Worm (Caenorhabditis elegans) whole organism, L3 larva: Measurements from ENCODE around the gene trim-21.

ENCODE experiments used
- aly-2 ChIP-seq: fragments of 150-350 bp; optimal IDR thresholded peaks from 2 replicates; lab custom pipeline; 2014; ENCODE audit warnings: missing biosample characterization, missing genetic modification characterization
- ama-1 ChIP-seq: fragments of 150-350 bp; optimal IDR thresholded peaks from 2 replicates; lab custom pipeline; 2018
- elt-3 ChIP-seq, 3 experiments: fragments of 150-350 bp in 1 of 3; sonication (generic microtip) in 2 of 3; optimal IDR thresholded peaks; 2 replicates in 2 of 3; 4 replicates in 1 of 3; lab custom pipeline; 2014 to 2017; ENCODE audit warnings: missing biosample characterization in 3 of 3, missing genetic modification characterization in 3 of 3
- fkh-2 ChIP-seq: fragments of 150-350 bp; optimal IDR thresholded peaks from 2 replicates; lab custom pipeline; 2014; ENCODE audit warnings: missing biosample characterization, missing genetic modification reagents, missing genetic modification characterization
- mml-1 ChIP-seq: fragments of 150-350 bp; sonication (generic microtip); optimal IDR thresholded peaks from 3 replicates; lab custom pipeline; 2014; ENCODE audit warnings: missing biosample characterization, missing genetic modification characterization
- nhr-237 ChIP-seq: fragments of 150-350 bp; optimal IDR thresholded peaks from 2 replicates; lab custom pipeline; 2014; ENCODE audit warnings: missing biosample characterization, missing genetic modification characterization
- skn-1 ChIP-seq: fragments of 150-350 bp; optimal IDR thresholded peaks from 2 replicates; lab custom pipeline; 2014; ENCODE audit warnings: missing biosample characterization, missing genetic modification characterization
- tbx-2 ChIP-seq: sonication (generic microtip); optimal IDR thresholded peaks from 2 replicates; lab custom pipeline; 2016; ENCODE audit warnings: mild to moderate bottlenecking, missing genetic modification characterization, missing compliant biosample characterization
- unc-62 ChIP-seq: fragments of 150-350 bp; sonication (generic microtip); optimal IDR thresholded peaks from 4 replicates; lab custom pipeline; 2014; ENCODE audit warnings: missing biosample characterization, missing genetic modification reagents, missing genetic modification characterization

DNA sequence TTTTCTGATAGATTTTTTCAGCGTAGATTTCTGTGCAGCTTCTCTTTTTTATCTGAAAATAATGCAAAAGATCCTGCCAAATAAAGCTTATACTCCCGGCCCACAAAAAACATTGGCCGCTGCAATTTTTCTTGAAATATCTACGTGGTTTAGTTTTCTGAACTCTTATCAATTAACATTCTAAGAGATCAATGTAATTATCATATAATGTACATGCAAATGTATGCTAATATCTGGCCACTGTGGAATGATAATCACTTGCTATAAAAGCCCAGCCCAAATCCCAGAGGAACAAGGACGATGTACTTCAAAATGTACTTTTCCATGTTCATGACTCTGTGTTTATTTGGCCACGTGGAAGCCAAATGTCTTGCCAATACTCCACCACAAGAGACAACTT lies 41.8 kb upstream of the trim-21 start, which contains the start of gene F43C11.2:
- TF ChIP-seq nhr-237 (tag; lab: Kevin White, UChicago) = no peak
- TF ChIP-seq fkh-2 (tag; lab: Kevin White, UChicago) = no peak
- no peak for TF ChIP-seq unc-62 (GFP tag; lab: Kevin White, UChicago)
- no peak for TF ChIP-seq elt-3 (tag; optimal IDR thresholded peaks at IDR 0.05; lab: Kevin White, UChicago)
- no peak for TF ChIP-seq aly-2
- no peak for TF ChIP-seq mml-1 (tag; lab: Kevin White, UChicago)
- TF ChIP-seq tbx-2 = no peak
- no peak for TF ChIP-seq skn-1 (tag; lab: Kevin White, UChicago)
- TF ChIP-seq ama-1 = no peak
